Fruit fly (Drosophila melanogaster) Kc167 (cell line): ENCODE data around the gene CG12483.

Source experiments
- Myc ChIP-seq: fragments of >200 bp; optimal IDR thresholded peaks from 2 replicates; lab custom pipeline; 2017; ENCODE audit warnings: missing external identifiers
- Sin3A ChIP-seq: fragments of >200 bp; optimal IDR thresholded peaks from 2 replicates; lab custom pipeline; 2018; ENCODE audit warnings: missing external identifiers
- h ChIP-seq: fragments of >200 bp; optimal IDR thresholded peaks from 3 replicates; lab custom pipeline; 2018; ENCODE audit warnings: missing external identifiers
- insv ChIP-seq: fragments of >200 bp; optimal IDR thresholded peaks from 3 replicates; lab custom pipeline; 2018; ENCODE audit warnings: missing external identifiers
- psq ChIP-seq: fragments of >200 bp; optimal IDR thresholded peaks from 2 replicates; lab custom pipeline; 2017; ENCODE audit warnings: missing external identifiers
- ttk ChIP-seq: sonication (Bioruptor generic); optimal IDR thresholded peaks from 2 replicates; lab custom pipeline; 2017; ENCODE audit warnings: missing external identifiers

The CG12483 gene

DNA sequence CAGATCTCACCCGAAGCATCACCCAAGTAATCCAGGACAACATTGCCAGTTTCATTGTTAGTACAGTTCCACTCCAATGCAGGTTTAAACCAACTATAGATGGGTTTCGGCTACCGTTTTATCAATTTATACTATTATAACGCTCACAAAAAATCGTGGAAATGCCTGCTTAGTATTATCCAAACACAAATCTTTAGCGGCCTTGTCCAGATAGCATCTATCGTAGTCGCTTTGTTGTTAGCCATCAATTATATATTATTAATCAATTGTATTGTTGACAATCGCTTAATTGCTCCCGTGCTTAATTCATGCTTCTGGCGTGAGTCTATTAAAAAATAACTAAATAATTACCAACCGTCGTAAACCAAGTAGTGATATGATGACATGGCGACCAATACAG, at the start of gene CG12483:
Gene CG12483 (minus strand): TSS at position 101 of the 400 bp plus-strand sequence.
- TF ChIP-seq psq (lab: Kevin White, UChicago): no peak
- no peak for TF ChIP-seq Sin3A (lab: Kevin White, UChicago)
- TF ChIP-seq insv (lab: Kevin White, UChicago): no peak
- no peak for TF ChIP-seq Myc (lab: Kevin White, UChicago)
- no peak for TF ChIP-seq ttk (lab: Kevin White, UChicago)
- TF ChIP-seq h (lab: Kevin White, UChicago): no peak

DNA sequence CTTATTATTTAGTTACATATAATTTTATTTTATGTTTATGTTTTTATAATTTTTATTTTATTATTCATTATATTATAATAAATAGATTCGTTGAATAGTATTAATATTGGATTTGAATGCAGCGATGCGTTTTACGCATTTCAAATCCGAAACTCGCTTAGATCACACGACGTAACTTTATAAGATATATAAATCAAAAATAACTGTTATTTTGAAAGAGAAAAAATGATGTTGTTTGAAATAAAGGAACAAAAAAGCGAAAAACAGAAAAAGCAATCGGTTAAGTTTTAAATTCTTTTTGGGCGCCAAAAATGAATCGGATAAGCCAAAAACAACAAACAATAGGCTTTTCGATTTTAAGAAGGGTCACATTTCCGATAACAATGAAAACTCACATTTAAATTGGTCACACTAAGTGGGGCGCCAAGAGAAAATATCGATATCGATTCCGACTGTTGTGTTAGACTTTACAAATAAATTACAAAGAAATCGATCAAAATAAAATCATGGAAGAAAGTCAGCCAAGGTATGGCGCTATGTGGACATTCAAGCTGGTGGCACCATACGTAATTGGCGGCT, 47.9 kb upstream of the CG12483 start, which contains the start of gene CG6845:
Gene CG6845 (plus strand): TSS at position 436 of the 579 bp plus-strand sequence.
- TF ChIP-seq ttk (lab: Kevin White, UChicago) (no peak), psq (lab: Kevin White, UChicago) (no peak), Sin3A (lab: Kevin White, UChicago) (no peak), Myc (lab: Kevin White, UChicago) (no peak), insv (lab: Kevin White, UChicago) (no peak), h (lab: Kevin White, UChicago) (no peak)

DNA sequence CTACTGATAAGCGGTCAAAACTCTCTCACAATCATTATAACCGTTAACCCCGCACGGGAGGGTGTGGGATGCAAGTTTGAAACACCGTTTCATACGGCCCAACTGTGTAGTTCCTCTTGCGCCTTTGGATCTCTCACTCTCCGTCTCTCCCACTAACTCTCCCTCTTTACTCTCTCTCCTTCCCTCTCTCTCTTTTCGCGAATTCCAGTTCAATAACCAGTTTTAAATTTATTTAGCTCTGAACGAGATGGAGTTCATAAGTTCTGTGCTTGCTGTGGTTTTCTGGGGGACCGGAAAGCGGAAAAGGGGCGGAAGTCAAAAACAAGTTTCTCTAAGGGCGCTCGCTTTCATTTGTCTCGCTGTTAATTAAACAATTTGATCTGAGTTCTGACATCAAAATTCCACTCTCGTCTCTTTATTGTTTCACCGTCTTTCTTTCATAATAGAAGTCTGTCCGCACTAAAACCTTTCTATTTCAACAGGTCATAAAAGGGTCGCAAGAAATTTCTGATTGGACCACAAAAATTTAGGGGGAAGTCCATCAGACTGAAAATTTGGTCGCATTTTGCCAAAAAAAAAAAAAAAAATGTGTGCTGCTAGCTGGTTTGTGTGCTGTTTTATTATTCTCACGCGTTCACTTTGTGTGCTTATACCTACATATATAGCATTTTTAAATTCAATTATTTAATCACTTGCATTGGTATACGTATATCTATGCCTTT, 42.8 kb upstream of the CG12483 start:
- TF ChIP-seq insv (lab: Kevin White, UChicago) (no peak), Sin3A (lab: Kevin White, UChicago) (no peak), ttk (lab: Kevin White, UChicago) (no peak)

DNA sequence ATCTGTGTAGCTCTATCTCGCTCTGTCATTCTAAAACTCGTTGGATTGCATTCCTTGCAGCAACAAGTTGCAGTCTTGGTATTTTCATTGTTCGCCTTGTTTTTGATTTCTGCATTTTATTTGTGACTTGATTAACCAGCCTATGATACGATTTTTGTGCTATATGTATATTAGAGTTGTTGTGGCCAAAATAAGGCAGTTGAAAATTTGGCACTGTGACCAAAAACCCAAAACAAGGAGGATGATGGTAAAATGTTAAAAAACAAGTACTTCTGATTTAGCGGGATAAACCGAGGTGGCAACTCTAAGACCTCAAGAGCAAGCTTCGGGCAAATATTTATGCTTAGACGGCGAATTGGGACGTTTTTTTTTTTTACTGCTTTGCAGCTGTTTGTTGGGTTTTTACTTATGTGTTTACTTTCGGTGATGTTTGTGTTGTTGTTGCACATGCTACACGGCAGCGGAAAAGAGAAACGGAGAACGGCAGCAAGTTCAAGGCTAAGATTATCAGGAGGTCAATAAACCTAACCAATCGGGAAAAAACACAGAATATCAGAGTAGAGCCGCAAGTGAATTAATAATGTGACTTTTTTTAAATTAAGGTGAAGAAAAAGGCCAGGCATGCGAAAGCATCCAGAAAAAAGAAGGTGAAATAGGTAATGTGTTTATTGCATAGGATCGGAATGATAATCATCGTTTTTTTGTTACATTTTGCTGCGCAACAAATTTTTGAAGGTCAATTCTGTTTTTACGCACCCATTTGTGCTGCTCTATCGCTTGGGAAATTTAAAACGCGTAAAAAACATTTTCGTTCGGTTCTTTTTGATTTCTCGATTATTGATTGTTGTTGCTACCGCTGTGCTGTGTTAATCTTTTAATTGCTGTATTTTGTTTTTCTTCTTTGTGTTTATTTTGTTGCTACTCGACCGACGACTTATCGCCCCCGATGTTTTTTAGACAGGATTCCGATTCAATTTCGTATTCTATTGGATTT, 41.7 kb upstream of the CG12483 start:
- TF ChIP-seq psq (lab: Kevin White, UChicago): no peak

DNA sequence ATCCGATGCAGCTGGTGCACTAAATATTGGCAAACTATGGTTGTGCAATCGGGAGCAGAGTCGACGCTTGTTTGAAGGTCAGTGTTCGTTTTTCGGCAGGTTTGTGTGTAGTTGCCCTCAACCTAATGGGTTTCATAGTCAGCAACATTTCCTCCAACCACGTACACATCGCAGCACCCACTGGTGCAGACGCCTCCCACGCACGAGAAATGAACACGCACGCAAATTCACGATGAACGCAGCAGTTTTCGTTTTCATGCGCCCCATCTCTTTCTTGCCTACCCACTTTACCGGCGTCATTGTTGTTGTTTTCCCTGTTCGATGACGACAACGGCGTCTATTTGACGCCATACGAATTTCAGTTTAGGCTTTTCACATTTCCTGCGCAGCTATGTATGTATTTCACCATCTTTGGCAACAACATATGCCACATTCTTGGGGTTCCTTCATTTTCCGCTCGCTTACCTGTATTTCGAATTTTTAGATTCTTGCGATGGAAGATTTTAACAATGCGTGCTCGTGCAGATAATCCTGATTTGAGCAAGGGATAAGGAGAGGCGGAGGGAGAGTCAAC, 39.5 kb upstream of the CG12483 start:
- TF ChIP-seq Sin3A (lab: Kevin White, UChicago): no peak
- TF ChIP-seq h (lab: Kevin White, UChicago): no peak
- TF ChIP-seq insv (lab: Kevin White, UChicago): no peak
- no peak for TF ChIP-seq Myc (lab: Kevin White, UChicago)
- no peak for TF ChIP-seq ttk (lab: Kevin White, UChicago)
- no peak for TF ChIP-seq psq (lab: Kevin White, UChicago)

DNA sequence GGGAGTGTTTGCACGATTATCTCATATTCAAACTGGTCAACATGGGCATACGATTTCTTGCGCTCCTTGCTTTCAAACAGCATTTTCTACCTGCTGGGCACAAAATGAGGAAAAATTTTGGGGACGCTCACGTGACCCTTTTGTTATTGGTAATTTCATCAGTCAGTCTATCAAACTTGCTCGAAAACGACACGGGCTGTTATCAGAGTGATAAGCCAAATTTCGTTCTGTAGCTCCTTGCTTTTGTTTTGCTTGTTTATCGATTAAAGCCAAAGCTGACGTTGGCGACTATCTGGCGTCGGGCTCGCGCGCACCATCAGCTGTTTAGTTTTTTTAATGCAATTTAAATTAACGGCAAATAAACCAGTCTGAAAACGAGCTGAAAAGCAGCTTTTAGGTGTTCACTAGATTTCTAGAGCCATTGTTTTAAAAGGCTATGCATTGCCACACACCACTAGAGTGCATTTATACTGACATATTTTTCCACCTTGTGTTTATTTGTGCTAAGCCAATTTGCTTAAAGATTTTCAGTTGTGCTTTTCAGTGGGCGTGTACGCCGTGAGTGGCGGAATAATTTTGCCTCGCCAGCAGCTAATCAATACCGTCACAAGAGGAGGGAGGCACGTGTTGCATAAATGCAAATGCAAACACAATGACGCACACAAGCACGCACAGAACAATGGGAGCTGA, 38.6 kb upstream of the CG12483 start:
- TF ChIP-seq h (lab: Kevin White, UChicago): no peak

DNA sequence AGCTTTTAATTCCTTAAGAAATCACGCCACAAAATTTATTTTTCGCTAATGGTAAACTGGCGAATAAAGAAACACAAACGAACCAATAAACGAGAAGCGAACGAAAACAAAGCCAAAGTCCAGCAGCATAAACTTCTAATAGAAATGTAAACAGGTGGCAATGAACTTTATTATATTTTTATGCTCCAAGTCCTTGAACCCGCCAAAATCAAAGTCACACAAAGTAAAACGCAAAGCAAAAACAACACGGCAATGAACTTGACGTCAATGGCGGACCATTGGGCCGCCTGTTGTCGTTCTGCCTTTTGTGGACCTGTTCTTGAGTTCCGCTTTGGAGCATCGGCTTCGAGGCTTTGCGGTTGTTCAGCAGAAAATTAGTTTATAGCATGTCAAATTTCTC, 36.7 kb upstream of the CG12483 start:
- no peak for TF ChIP-seq psq (lab: Kevin White, UChicago)
- TF ChIP-seq Myc (lab: Kevin White, UChicago): no peak
- TF ChIP-seq ttk (lab: Kevin White, UChicago): no peak
- no peak for TF ChIP-seq h (lab: Kevin White, UChicago)
- TF ChIP-seq insv (lab: Kevin White, UChicago): no peak
- TF ChIP-seq Sin3A (lab: Kevin White, UChicago): no peak

DNA sequence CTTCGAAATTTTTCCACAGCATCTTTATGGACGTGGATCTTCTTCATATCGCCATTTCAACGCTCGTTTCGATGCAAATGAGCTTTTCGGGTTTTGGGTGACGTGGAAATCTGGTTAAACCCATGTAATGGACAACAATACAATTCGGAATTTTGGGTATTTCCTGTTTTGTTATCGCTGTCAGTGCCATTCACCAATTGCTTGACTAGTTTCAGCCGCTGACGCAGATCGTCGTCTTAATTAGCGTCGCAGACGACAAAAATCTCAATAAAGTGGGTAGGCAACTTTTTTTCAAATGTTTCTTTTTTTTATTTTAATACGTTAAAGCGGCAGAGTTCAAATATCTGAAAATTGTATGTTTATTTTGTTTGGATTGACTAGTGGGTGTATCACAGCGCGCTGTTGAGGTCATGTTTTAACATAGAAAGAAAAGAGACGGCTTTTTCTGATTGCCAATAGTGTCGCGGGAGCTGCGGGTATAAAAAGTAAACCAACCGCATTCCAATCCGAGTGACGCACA, 35.7 kb upstream of the CG12483 start:
- TF ChIP-seq psq (lab: Kevin White, UChicago) (no peak), h (lab: Kevin White, UChicago) (no peak), Sin3A (lab: Kevin White, UChicago) (no peak), ttk (lab: Kevin White, UChicago) (no peak), insv (lab: Kevin White, UChicago) (no peak), Myc (lab: Kevin White, UChicago) (no peak)

DNA sequence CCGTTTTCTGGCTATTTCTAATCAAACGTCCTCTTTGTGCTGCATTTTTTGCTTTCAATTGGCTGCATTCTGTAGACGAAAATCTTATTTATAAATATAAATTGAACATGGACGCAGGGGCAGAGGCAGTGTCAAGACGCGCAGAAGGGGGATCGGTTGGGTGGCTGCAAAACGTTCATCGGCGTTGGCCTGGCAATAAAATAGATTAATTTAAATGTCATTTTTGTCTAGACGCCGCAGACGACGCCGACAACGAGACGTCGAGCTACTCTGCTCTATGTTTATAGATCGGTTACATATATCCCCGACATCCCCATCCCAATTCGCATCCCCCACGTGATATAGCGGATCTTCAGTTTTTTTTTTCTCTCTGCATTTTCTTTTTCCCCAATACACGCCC, 35.2 kb upstream of the CG12483 start:
- TF ChIP-seq psq (lab: Kevin White, UChicago): no peak
- no peak for TF ChIP-seq Sin3A (lab: Kevin White, UChicago)
- no peak for TF ChIP-seq ttk (lab: Kevin White, UChicago)
- no peak for TF ChIP-seq Myc (lab: Kevin White, UChicago)
- TF ChIP-seq insv (lab: Kevin White, UChicago): no peak
- TF ChIP-seq h (lab: Kevin White, UChicago): no peak

DNA sequence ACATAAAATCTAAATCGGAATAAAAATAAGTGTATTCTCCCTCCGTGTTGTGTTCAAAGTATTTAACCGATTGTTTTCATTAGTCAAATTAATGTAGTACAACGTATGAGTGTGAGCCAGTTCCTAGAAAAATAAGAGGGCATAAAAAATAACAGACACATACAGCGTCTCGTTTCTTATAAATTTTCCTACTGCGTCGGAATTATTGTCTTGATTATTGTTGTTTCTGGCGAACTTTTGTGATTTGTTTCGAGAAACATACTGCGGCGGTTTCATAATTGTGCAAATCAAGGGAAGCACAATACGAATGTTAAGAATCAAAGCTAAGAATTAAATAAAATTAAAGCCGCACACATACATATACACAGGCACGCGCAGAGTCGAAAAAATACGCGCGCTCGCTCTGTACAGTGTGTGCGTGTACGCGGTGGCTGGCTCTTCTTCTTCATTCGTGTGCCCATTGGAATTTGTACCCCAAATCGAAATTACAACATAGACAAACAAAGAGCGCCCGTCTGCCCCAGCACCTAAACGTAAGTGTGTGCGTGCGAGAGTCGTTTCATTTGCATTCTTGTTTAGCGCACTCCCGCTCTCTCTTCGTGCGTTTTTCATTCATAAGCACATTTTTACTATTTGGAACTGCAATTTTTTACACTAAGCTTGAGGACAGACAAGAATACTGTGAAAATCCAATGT, 34.0 kb upstream of the CG12483 start:
- TF ChIP-seq ttk (lab: Kevin White, UChicago) (no peak), h (lab: Kevin White, UChicago) (no peak), insv (lab: Kevin White, UChicago) (no peak), Sin3A (lab: Kevin White, UChicago) (no peak), psq (lab: Kevin White, UChicago) (no peak), Myc (lab: Kevin White, UChicago) (no peak)
